Worm (Caenorhabditis elegans) whole organism, young adult: ENCODE measurements around the gene srw-86.
A peak's percentile ranks its signal among the peaks of the same experiment; 100 is the strongest.

Source experiments
- B0035.1 ChIP-seq: sonication (generic microtip); optimal IDR thresholded peaks from 2 replicates; lab custom pipeline; 2016; ENCODE audit warnings: missing genetic modification characterization, mild to moderate bottlenecking, missing compliant biosample characterization, missing genotype, missing genetic modification reagents
- F10E7.11 ChIP-seq: sonication (generic microtip); optimal IDR thresholded peaks from 2 replicates; lab custom pipeline; 2017; ENCODE audit warnings: mild to moderate bottlenecking, missing genetic modification characterization, moderate library complexity, missing compliant biosample characterization
- F22D6.2 ChIP-seq: sonication (generic microtip); optimal IDR thresholded peaks from 2 replicates; lab custom pipeline; 2016; ENCODE audit warnings: mild to moderate bottlenecking, missing genetic modification characterization, missing compliant biosample characterization
- F39B2.1 ChIP-seq: fragments of 200-800 bp; sonication (Bioruptor generic); IDR thresholded peaks from 2 replicates; pipeline ENCODE4 v1.3.6; 2022; ENCODE audit warnings: missing genetic modification reagents, missing genetic modification characterization, missing compliant biosample characterization
- F49E8.2 ChIP-seq: sonication (generic microtip); optimal IDR thresholded peaks from 3 replicates; lab custom pipeline; 2017; ENCODE audit warnings: missing genetic modification characterization, mild to moderate bottlenecking, missing compliant biosample characterization, antibody characterized with exemption, moderate library complexity; ENCODE audit not compliant: insufficient read depth
- K12H6.12 ChIP-seq: fragments of 200-800 bp; sonication (Bioruptor generic); optimal IDR thresholded peaks from 2 replicates; lab custom pipeline; 2018; ENCODE audit warnings: mild to moderate bottlenecking, missing genetic modification characterization, missing compliant biosample characterization
- T07F8.4 ChIP-seq: sonication (generic microtip); optimal IDR thresholded peaks from 2 replicates; lab custom pipeline; 2016; ENCODE audit warnings: mild to moderate bottlenecking, missing genetic modification characterization, moderate library complexity, missing compliant biosample characterization
- Y53F4B.3 ChIP-seq: fragments of 200-800 bp; sonication (Bioruptor generic); IDR thresholded peaks from 2 replicates; pipeline ENCODE4 v1.3.6; 2022; ENCODE audit warnings: missing genetic modification reagents, missing genetic modification characterization, missing compliant biosample characterization
- Y79H2A.3 ChIP-seq: fragments of 200-800 bp; sonication (Bioruptor generic); conservative IDR thresholded peaks from 2 replicates; pipeline ENCODE4 v1.3.6; 2022; ENCODE audit warnings: missing genetic modification reagents, missing genetic modification characterization, missing compliant biosample characterization
- ZK185.1 ChIP-seq: sonication (generic microtip); optimal IDR thresholded peaks from 2 replicates; lab custom pipeline; 2016; ENCODE audit warnings: mild to moderate bottlenecking, missing genetic modification characterization, missing compliant biosample characterization; ENCODE audit not compliant: poor library complexity, severe bottlenecking
- aptf-2 ChIP-seq: fragments of 200-800 bp; sonication (Bioruptor generic); conservative IDR thresholded peaks from 2 replicates; pipeline ENCODE4 v1.3.6; 2022; ENCODE audit warnings: missing genetic modification reagents, missing genetic modification characterization, missing compliant biosample characterization
- athp-1 ChIP-seq: sonication (generic microtip); optimal IDR thresholded peaks from 2 replicates; lab custom pipeline; 2017; ENCODE audit warnings: mild to moderate bottlenecking, missing genetic modification characterization, missing compliant biosample characterization
- attf-6 ChIP-seq: fragments of 200-800 bp; sonication (Bioruptor generic); IDR thresholded peaks from 2 replicates; pipeline ENCODE4 v1.3.6; 2022; ENCODE audit warnings: missing genetic modification reagents, missing genetic modification characterization, missing compliant biosample characterization
- ccch-3 ChIP-seq: fragments of 200-800 bp; sonication (Bioruptor generic); optimal IDR thresholded peaks from 2 replicates; lab custom pipeline; 2018; ENCODE audit warnings: mild to moderate bottlenecking, missing genetic modification characterization, missing compliant biosample characterization
- cebp-2 ChIP-seq: fragments of 200-800 bp; sonication (Bioruptor generic); IDR thresholded peaks from 2 replicates; pipeline ENCODE4 v1.3.6; 2022; ENCODE audit warnings: missing genetic modification characterization, missing compliant biosample characterization
- chd-7 ChIP-seq: sonication (generic microtip); optimal IDR thresholded peaks from 2 replicates; lab custom pipeline; 2016; ENCODE audit warnings: mild to moderate bottlenecking, missing genetic modification characterization, moderate library complexity, missing compliant biosample characterization
- egl-18 ChIP-seq: fragments of 200-800 bp; sonication (Bioruptor generic); IDR thresholded peaks from 2 replicates; pipeline ENCODE4 v1.3.6; 2022; ENCODE audit warnings: missing genetic modification reagents, missing genetic modification characterization, missing compliant biosample characterization
- ets-4 ChIP-seq: fragments of 200-800 bp; sonication (Bioruptor generic); optimal IDR thresholded peaks from 2 replicates; lab custom pipeline; 2018; ENCODE audit warnings: mild to moderate bottlenecking, missing genetic modification characterization, missing compliant biosample characterization
- hsf-1 ChIP-seq: fragments of 200-800 bp; sonication (Bioruptor generic); IDR thresholded peaks from 2 replicates; pipeline ENCODE4 v1.3.6; 2022; ENCODE audit warnings: missing genetic modification reagents, missing genetic modification characterization, missing compliant biosample characterization
- let-526 ChIP-seq: fragments of 200-800 bp; sonication (Bioruptor generic); IDR thresholded peaks from 2 replicates; pipeline ENCODE4 v1.3.6; 2022; ENCODE audit warnings: missing genetic modification reagents, missing genetic modification characterization, missing compliant biosample characterization
- lin-26 ChIP-seq: fragments of 200-800 bp; sonication (Bioruptor generic); IDR thresholded peaks from 2 replicates; pipeline ENCODE4 v1.3.6; 2022; ENCODE audit warnings: missing genetic modification reagents, missing genetic modification characterization, missing compliant biosample characterization
- lin-40 ChIP-seq: sonication (generic microtip); optimal IDR thresholded peaks from 2 replicates; lab custom pipeline; 2016; ENCODE audit warnings: missing genetic modification characterization, mild to moderate bottlenecking, missing compliant biosample characterization, missing genotype, missing genetic modification reagents
- lin-54 ChIP-seq: fragments of 200-800 bp; sonication (Bioruptor generic); optimal IDR thresholded peaks from 2 replicates; lab custom pipeline; 2018; ENCODE audit warnings: mild to moderate bottlenecking, missing genetic modification characterization, missing compliant biosample characterization
- lsl-1 ChIP-seq: fragments of 200-800 bp; sonication (Bioruptor generic); optimal IDR thresholded peaks from 2 replicates; lab custom pipeline; 2018; ENCODE audit warnings: mild to moderate bottlenecking, missing genetic modification characterization, moderate library complexity, missing compliant biosample characterization
- madf-10 ChIP-seq: sonication (generic microtip); optimal IDR thresholded peaks from 2 replicates; lab custom pipeline; 2016; ENCODE audit warnings: mild to moderate bottlenecking, missing genetic modification characterization, missing compliant biosample characterization
- madf-3 ChIP-seq: fragments of 200-800 bp; sonication (Bioruptor generic); IDR thresholded peaks from 2 replicates; pipeline ENCODE4 v1.3.6; 2022; ENCODE audit warnings: missing genetic modification reagents, missing genetic modification characterization, missing compliant biosample characterization
- madf-6 ChIP-seq: fragments of 200-800 bp; sonication (Bioruptor generic); IDR thresholded peaks from 2 replicates; pipeline ENCODE4 v1.3.6; 2022; ENCODE audit warnings: missing genetic modification reagents, missing genetic modification characterization, missing compliant biosample characterization
- mcd-1 ChIP-seq: fragments of 200-800 bp; sonication (Bioruptor generic); IDR thresholded peaks from 2 replicates; pipeline ENCODE4 v1.3.6; 2022; ENCODE audit warnings: missing genetic modification reagents, missing genetic modification characterization, missing compliant biosample characterization
- nfya-1 ChIP-seq: sonication (generic microtip); optimal IDR thresholded peaks from 2 replicates; lab custom pipeline; 2017; ENCODE audit warnings: antibody characterized with exemption, missing compliant biosample characterization, missing genetic modification characterization, borderline replicate concordance; ENCODE audit not compliant: insufficient read depth
- nhr-80 ChIP-seq: sonication (generic microtip); optimal IDR thresholded peaks from 2 replicates; lab custom pipeline; 2016; ENCODE audit warnings: missing genetic modification characterization, missing compliant biosample characterization
- pha-4 ChIP-seq: fragments of 150-350 bp; sonication (generic microtip); optimal IDR thresholded peaks from 2 replicates; lab custom pipeline; 2014; ENCODE audit warnings: missing biosample characterization, missing genetic modification reagents, missing genetic modification characterization
- rpc-1 ChIP-seq, 2 experiments: fragments of 150-350 bp in 1 of 2; sonication (generic microtip) in 1 of 2; optimal IDR thresholded peaks; 2 replicates each; lab custom pipeline; 2014 to 2018; ENCODE audit warnings: missing biosample characterization in 1 of 2, missing genetic modification characterization in 1 of 2, missing genetic modification reagents in 1 of 2, missing genotype in 1 of 2
- sdz-38 ChIP-seq: sonication (generic microtip); optimal IDR thresholded peaks from 2 replicates; lab custom pipeline; 2016; ENCODE audit warnings: missing genotype, missing genetic modification characterization, missing compliant biosample characterization
- sea-2 ChIP-seq: fragments of 200-800 bp; sonication (Bioruptor generic); IDR thresholded peaks from 2 replicates; pipeline ENCODE4 v1.3.6; 2022; ENCODE audit warnings: missing genetic modification characterization, missing compliant biosample characterization
- snpc-1.3 ChIP-seq: sonication (generic microtip); optimal IDR thresholded peaks from 2 replicates; lab custom pipeline; 2017; ENCODE audit warnings: missing genetic modification characterization, mild to moderate bottlenecking, missing compliant biosample characterization, antibody characterized with exemption, moderate library complexity, missing genotype, missing genetic modification reagents; ENCODE audit not compliant: insufficient read depth
- snpc-3.4 ChIP-seq: sonication (generic microtip); optimal IDR thresholded peaks from 2 replicates; lab custom pipeline; 2017; ENCODE audit warnings: missing genetic modification characterization, mild to moderate bottlenecking, missing compliant biosample characterization, antibody characterized with exemption, moderate library complexity, missing genotype, missing genetic modification reagents
- tbx-9 ChIP-seq: sonication (generic microtip); optimal IDR thresholded peaks from 2 replicates; lab custom pipeline; 2016; ENCODE audit warnings: borderline replicate concordance, missing genetic modification characterization, inconsistent platforms, missing compliant biosample characterization
- unc-62 ChIP-seq: fragments of 150-350 bp; optimal IDR thresholded peaks from 2 replicates; lab custom pipeline; 2014; ENCODE audit warnings: missing biosample characterization, missing genetic modification reagents, missing genetic modification characterization
- ztf-26 ChIP-seq: sonication (generic microtip); optimal IDR thresholded peaks from 2 replicates; lab custom pipeline; 2017; ENCODE audit warnings: missing genetic modification characterization, missing compliant biosample characterization
- ztf-28 ChIP-seq: fragments of 200-800 bp; sonication (Bioruptor generic); IDR thresholded peaks from 2 replicates; pipeline ENCODE4 v1.3.6; 2022; ENCODE audit warnings: missing genetic modification reagents, missing genetic modification characterization, missing compliant biosample characterization

Gene srw-86

DNA sequence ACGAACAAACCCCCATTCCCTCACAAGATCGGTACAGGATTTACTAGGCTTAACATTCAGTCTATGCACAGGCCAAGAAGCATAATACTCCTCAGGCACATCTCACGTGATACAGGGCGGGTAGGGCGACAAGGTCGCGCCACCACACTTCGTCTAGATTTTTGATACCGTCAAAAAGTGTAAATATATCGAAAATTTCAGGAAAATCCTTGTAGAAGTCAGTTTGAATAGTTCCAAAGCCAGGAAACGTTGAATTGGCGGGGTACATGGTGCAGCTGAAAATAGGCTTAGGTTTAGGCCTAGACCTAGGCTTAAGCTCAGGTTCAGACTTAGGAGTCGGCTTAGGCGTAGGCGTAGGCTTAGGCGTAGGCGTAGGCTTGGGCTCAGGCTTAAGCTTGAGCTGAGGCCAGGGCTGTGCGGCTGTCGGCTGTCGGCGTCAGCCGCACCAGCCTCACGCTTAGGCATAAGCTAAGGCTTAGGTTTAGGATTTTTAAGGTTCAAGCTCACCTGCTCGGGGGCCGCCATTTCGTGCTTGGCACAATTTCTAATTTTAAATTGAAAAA is 29.9 kb upstream of the srw-86 start (continued):
- TF ChIP-seq rpc-1 (optimal IDR thresholded peaks at IDR 0.05; lab: Kevin White, UChicago) (no peak), rpc-1 (tag; optimal IDR thresholded peaks at IDR 0.05; lab: Kevin White, UChicago) (no peak), attf-6 (GFP tag; lab: Robert Waterston, UW) (no peak), let-526 (GFP tag; lab: Robert Waterston, UW) (no peak), lsl-1 (GFP tag; lab: Kevin White, UChicago) (no peak), T07F8.4 (tag; lab: Kevin White, UChicago) (no peak), lin-54 (GFP tag; lab: Kevin White, UChicago) (no peak), ztf-26 (tag; lab: Kevin White, UChicago) (no peak), madf-3 (GFP tag; lab: Robert Waterston, UW) (0 out of 2 replicates have a peak, but pooled peaks have one; percentile 35), K12H6.12 (tag; lab: Kevin White, UChicago) (no peak), madf-6 (GFP tag; lab: Robert Waterston, UW) (no peak), nhr-80 (no peak), lin-40 (tag; lab: Kevin White, UChicago) (no peak), egl-18 (no peak), B0035.1 (tag; lab: Kevin White, UChicago) (no peak), sdz-38 (tag; lab: Kevin White, UChicago) (no peak), ccch-3 (GFP tag; lab: Kevin White, UChicago) (no peak), cebp-2 (GFP tag; lab: Robert Waterston, UW) (no peak), mcd-1 (GFP tag; lab: Robert Waterston, UW) (no peak; the same call in 1 of the 2 replicates), athp-1 (tag; lab: Kevin White, UChicago) (peak; percentile 67), snpc-1.3 (no peak), Y79H2A.3 (GFP tag; lab: Robert Waterston, UW) (no peak), ztf-28 (GFP tag; lab: Robert Waterston, UW) (no peak), ZK185.1 (tag; lab: Kevin White, UChicago) (no peak), pha-4 (tag; lab: Kevin White, UChicago) (no peak), lin-26 (GFP tag; lab: Robert Waterston, UW) (0 out of 2 replicates have a peak, but pooled peaks have one; percentile 44), ets-4 (no peak), sea-2 (GFP tag; lab: Robert Waterston, UW) (peak; percentile 67; the same call in 1 of the 2 replicates), tbx-9 (tag; lab: Kevin White, UChicago) (no peak), nfya-1 (tag; lab: Kevin White, UChicago) (no peak), F49E8.2 (tag; lab: Kevin White, UChicago) (no peak), chd-7 (tag; lab: Kevin White, UChicago) (peak; percentile 49), hsf-1 (GFP tag; lab: Robert Waterston, UW) (no peak), F39B2.1 (GFP tag; lab: Robert Waterston, UW) (no peak), Y53F4B.3 (no peak), unc-62 (GFP tag; lab: Kevin White, UChicago) (no peak), snpc-3.4 (no peak), madf-10 (tag; lab: Kevin White, UChicago) (no peak), aptf-2 (GFP tag; lab: Robert Waterston, UW) (no peak), F10E7.11 (tag; lab: Kevin White, UChicago) (no peak), F22D6.2 (tag; lab: Kevin White, UChicago) (no peak)
